3 fruit fly cellular contexts compared by ENCODE assay signal in the genomic region with DNA sequence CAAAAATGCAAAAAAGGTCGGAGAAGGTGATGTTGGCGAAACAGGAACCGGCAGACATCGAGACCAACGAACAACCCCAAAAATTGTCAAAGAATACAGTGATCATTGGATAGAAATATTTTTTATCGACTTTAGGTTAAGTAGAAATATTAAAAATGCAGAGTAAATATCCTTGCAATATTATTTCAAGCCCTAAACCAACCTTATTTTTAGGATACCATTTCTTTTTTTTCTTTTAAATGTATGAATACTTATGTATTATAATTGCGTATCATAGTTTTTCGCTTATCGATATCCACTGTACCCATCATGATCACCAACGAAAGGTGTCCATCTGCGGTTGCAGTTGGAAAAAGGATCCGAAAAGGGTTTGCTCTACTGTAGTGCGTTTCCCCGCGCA.
TF ChIP-seq lines count a peak whose summit lies in the region.

No protein-coding gene starts in this region.

- no peak for TF ChIP-seq CTCF in whole organism, embryonic (GFP tag; optimal IDR thresholded peaks at IDR 0.05; lab: Kevin White, UChicago)

TF ChIP-seq in whole organism, embryonic, 481 proteins besides CTCF, POLR2A, EP300 and RAD21 (continues in another document):
- no peak for TF ChIP-seq CG32767 (GFP tag; IDR thresholded peaks at IDR 0.05; lab: Robert Waterston, UW)
- TF ChIP-seq al (GFP tag; IDR thresholded peaks at IDR 0.05; lab: Robert Waterston, UW): no peak
- TF ChIP-seq CG13424 (tag; optimal IDR thresholded peaks at IDR 0.05; lab: Kevin White, UChicago): no peak
- TF ChIP-seq insv (GFP tag; optimal IDR thresholded peaks at IDR 0.05; lab: Kevin White, UChicago): no peak
- TF ChIP-seq prd (optimal IDR thresholded peaks at IDR 0.05; lab: Kevin White, UChicago): no peak
- TF ChIP-seq prd (GFP tag; IDR thresholded peaks at IDR 0.05; lab: Robert Waterston, UW): peak; percentile 32; the same call in 1 of the 3 replicates
- no peak for TF ChIP-seq Hr3 (GFP tag; optimal IDR thresholded peaks at IDR 0.05; lab: Kevin White, UChicago)
- peak; percentile 41; the same call in 1 of the 2 replicates for TF ChIP-seq crol (GFP tag; IDR thresholded peaks at IDR 0.05; lab: Robert Waterston, UW)
- TF ChIP-seq ham (GFP tag; IDR thresholded peaks at IDR 0.05; lab: Robert Waterston, UW): no peak
- no peak for TF ChIP-seq HLH54F (GFP tag; optimal IDR thresholded peaks at IDR 0.05; lab: Kevin White, UChicago)
- TF ChIP-seq CG14860 (GFP tag; IDR thresholded peaks at IDR 0.05; lab: Robert Waterston, UW; ENCODE audit: partially characterized antibody): no peak
- no peak for TF ChIP-seq Dbx (GFP tag; IDR thresholded peaks at IDR 0.05; lab: Robert Waterston, UW)
- TF ChIP-seq CG8924 (tag; optimal IDR thresholded peaks at IDR 0.05; lab: Kevin White, UChicago): peak; percentile 16
- TF ChIP-seq CG14441 (GFP tag; IDR thresholded peaks at IDR 0.05; lab: Robert Waterston, UW): no peak
- TF ChIP-seq Xrp1 (GFP tag; IDR thresholded peaks at IDR 0.05; lab: Robert Waterston, UW): peak; percentile 29; the same call in 1 of the 2 replicates
- TF ChIP-seq maf-S (GFP tag; optimal IDR thresholded peaks at IDR 0.05; lab: Kevin White, UChicago): no peak
- TF ChIP-seq CG10565 (GFP tag; optimal IDR thresholded peaks at IDR 0.05; lab: Kevin White, UChicago): no peak
- TF ChIP-seq CG8944 (GFP tag; optimal IDR thresholded peaks at IDR 0.05; lab: Kevin White, UChicago): no peak
- peak; percentile 90 for TF ChIP-seq grau (tag; optimal IDR thresholded peaks at IDR 0.05; lab: Kevin White, UChicago)
- no peak for TF ChIP-seq eyg (GFP tag; optimal IDR thresholded peaks at IDR 0.05; lab: Kevin White, UChicago)
- no peak for TF ChIP-seq Aef1 (GFP tag; IDR thresholded peaks at IDR 0.05; lab: Robert Waterston, UW)
- TF ChIP-seq CG7839 (tag; optimal IDR thresholded peaks at IDR 0.05; lab: Kevin White, UChicago): no peak
- no peak for TF ChIP-seq z (GFP tag; IDR thresholded peaks at IDR 0.05; lab: Robert Waterston, UW)
- no peak for TF ChIP-seq CG11695 (GFP tag; IDR thresholded peaks at IDR 0.05; lab: Robert Waterston, UW)
- no peak for TF ChIP-seq lab (GFP tag; optimal IDR thresholded peaks at IDR 0.05; lab: Kevin White, UChicago)
- no peak for TF ChIP-seq hkb (optimal IDR thresholded peaks at IDR 0.05; lab: Kevin White, UChicago)
- 0 out of 2 replicates have a peak, but pooled peaks have one; percentile 16 for TF ChIP-seq hkb (GFP tag; IDR thresholded peaks at IDR 0.05; lab: Robert Waterston, UW)
- no peak for TF ChIP-seq Dref (GFP tag; IDR thresholded peaks at IDR 0.05; lab: Robert Waterston, UW)
- TF ChIP-seq row (GFP tag; IDR thresholded peaks at IDR 0.05; lab: Robert Waterston, UW): peak; percentile 42; the same call in 1 of the 3 replicates

TF ChIP-seq in whole organism, prepupa, 60 proteins besides CTCF, POLR2A, EP300 and RAD21:
- TF ChIP-seq Eip78C (GFP tag; lab: Kevin White, UChicago) (peak; percentile 52), lz (GFP tag; optimal IDR thresholded peaks at IDR 0.05; lab: Kevin White, UChicago) (peak; percentile 21), fd85E (GFP tag; optimal IDR thresholded peaks at IDR 0.05; lab: Kevin White, UChicago) (no peak), CG9139 (GFP tag; optimal IDR thresholded peaks at IDR 0.05; lab: Kevin White, UChicago) (no peak), CG31627 (GFP tag; optimal IDR thresholded peaks at IDR 0.05; lab: Kevin White, UChicago) (peak; percentile 3), CG6808 (GFP tag; optimal IDR thresholded peaks at IDR 0.05; lab: Kevin White, UChicago) (no peak), topi (GFP tag; optimal IDR thresholded peaks at IDR 0.05; lab: Kevin White, UChicago) (peak; percentile 15), CG6854 (GFP tag; optimal IDR thresholded peaks at IDR 0.05; lab: Kevin White, UChicago) (no peak), esn (GFP tag; optimal IDR thresholded peaks at IDR 0.05; lab: Kevin White, UChicago) (peak; percentile 38), cyc (GFP tag; optimal IDR thresholded peaks at IDR 0.05; lab: Kevin White, UChicago) (peak; percentile 7), svp (GFP tag; lab: Kevin White, UChicago) (peak; percentile 59), dsx (GFP tag; optimal IDR thresholded peaks at IDR 0.05; lab: Kevin White, UChicago; ENCODE audit: poor library complexity, severe bottlenecking) (no peak)
TF ChIP-seq in whole organism, prepupa: peak in this region for 7.

TF ChIP-seq in whole organism, wandering third instar larva, 38 proteins besides CTCF, POLR2A, EP300 and RAD21:
- TF ChIP-seq CG32264 (GFP tag; optimal IDR thresholded peaks at IDR 0.05; lab: Kevin White, UChicago): no peak
- TF ChIP-seq psq (GFP tag; optimal IDR thresholded peaks at IDR 0.05; lab: Kevin White, UChicago): peak; percentile 30
- TF ChIP-seq HLH106 (tag; optimal IDR thresholded peaks at IDR 0.05; lab: Kevin White, UChicago): peak; percentile 26
- TF ChIP-seq lola (GFP tag; optimal IDR thresholded peaks at IDR 0.05; lab: Kevin White, UChicago): no peak
- TF ChIP-seq h (GFP tag; optimal IDR thresholded peaks at IDR 0.05; lab: Kevin White, UChicago): peak; percentile 38
- TF ChIP-seq Hr78 (GFP tag; optimal IDR thresholded peaks at IDR 0.05; lab: Kevin White, UChicago): no peak
- TF ChIP-seq ey (GFP tag; optimal IDR thresholded peaks at IDR 0.05; lab: Kevin White, UChicago): peak; percentile 15
- TF ChIP-seq Sp1 (GFP tag; optimal IDR thresholded peaks at IDR 0.05; lab: Kevin White, UChicago): peak; percentile 23
- TF ChIP-seq rgr (GFP tag; optimal IDR thresholded peaks at IDR 0.05; lab: Kevin White, UChicago): peak; percentile 17
- no peak for TF ChIP-seq sv (GFP tag; optimal IDR thresholded peaks at IDR 0.05; lab: Kevin White, UChicago)
- no peak for TF ChIP-seq pan (optimal IDR thresholded peaks at IDR 0.05; lab: Kevin White, UChicago)
- TF ChIP-seq OdsH (GFP tag; optimal IDR thresholded peaks at IDR 0.05; lab: Kevin White, UChicago): peak; percentile 11
- peak in 1 of 2 experiments; percentile 51 for TF ChIP-seq foxo (GFP tag; optimal IDR thresholded peaks at IDR 0.05; lab: Kevin White, UChicago)
- peak; percentile 34 for TF ChIP-seq fru (GFP tag; optimal IDR thresholded peaks at IDR 0.05; lab: Kevin White, UChicago)
- no peak for TF ChIP-seq N (GFP tag; optimal IDR thresholded peaks at IDR 0.05; lab: Kevin White, UChicago)
